Worm (Caenorhabditis elegans): ENCODE measurements around the gene T01G5.6.

The T01G5.6 gene

DNA sequence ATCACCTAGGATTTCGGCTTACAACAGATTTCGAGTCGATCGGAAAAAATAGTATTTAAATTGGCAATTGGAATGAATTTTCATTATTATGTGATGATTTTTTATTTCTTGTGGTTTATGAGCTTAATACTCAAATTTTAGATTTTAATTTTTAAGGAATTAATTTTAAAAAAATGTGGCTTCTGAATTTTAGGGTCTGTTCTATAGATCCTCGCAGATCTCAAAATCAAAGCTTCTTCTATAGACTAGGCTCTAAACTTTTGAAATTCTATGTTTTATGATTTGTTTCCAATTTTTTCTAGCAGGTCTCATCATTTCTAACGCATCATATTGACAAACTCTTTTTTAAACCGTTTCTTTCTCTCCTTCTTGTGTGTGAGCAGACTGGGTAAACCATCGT is 21.2 kb downstream of the T01G5.6 start, which contains the start of gene txt-12:
txt-12 (plus strand) TSS at position 301 of the 400 bp plus-strand sequence.
- TF ChIP-seq elt-1 (tag; optimal IDR thresholded peaks at IDR 0.05; ENCODE audit: borderline replicate concordance, insufficient read depth): no peak
- no peak for TF ChIP-seq snpc-4 (tag; optimal IDR thresholded peaks at IDR 0.05)
- no peak for TF ChIP-seq flh-1 (GFP tag; optimal IDR thresholded peaks at IDR 0.05)
- TF ChIP-seq sptf-1 (tag; optimal IDR thresholded peaks at IDR 0.05): no peak
- TF ChIP-seq pha-4 (tag; optimal IDR thresholded peaks at IDR 0.05): no peak
- TF ChIP-seq nhr-237 (tag; optimal IDR thresholded peaks at IDR 0.05): no peak
- no peak for TF ChIP-seq ceh-43 (GFP tag; optimal IDR thresholded peaks at IDR 0.05)
- TF ChIP-seq M03D4.4 (tag; optimal IDR thresholded peaks at IDR 0.05): no peak
- TF ChIP-seq ces-1 (GFP tag; optimal IDR thresholded peaks at IDR 0.05): no peak
- no peak for TF ChIP-seq drap-1 (GFP tag; optimal IDR thresholded peaks at IDR 0.05)
- TF ChIP-seq tbx-8 (GFP tag; optimal IDR thresholded peaks at IDR 0.05): no peak
- TF ChIP-seq nhr-2 (tag; optimal IDR thresholded peaks at IDR 0.05): no peak
- TF ChIP-seq mab-5 (tag; optimal IDR thresholded peaks at IDR 0.05): no peak
- TF ChIP-seq cnd-1 (tag; optimal IDR thresholded peaks at IDR 0.05): no peak
- no peak for TF ChIP-seq sem-2 (GFP tag; optimal IDR thresholded peaks at IDR 0.05)
- TF ChIP-seq ceh-83 (GFP tag; optimal IDR thresholded peaks at IDR 0.05): no peak
- no peak for TF ChIP-seq unc-120 (tag; optimal IDR thresholded peaks at IDR 0.05; ENCODE audit: poor library complexity, severe bottlenecking)

DNA sequence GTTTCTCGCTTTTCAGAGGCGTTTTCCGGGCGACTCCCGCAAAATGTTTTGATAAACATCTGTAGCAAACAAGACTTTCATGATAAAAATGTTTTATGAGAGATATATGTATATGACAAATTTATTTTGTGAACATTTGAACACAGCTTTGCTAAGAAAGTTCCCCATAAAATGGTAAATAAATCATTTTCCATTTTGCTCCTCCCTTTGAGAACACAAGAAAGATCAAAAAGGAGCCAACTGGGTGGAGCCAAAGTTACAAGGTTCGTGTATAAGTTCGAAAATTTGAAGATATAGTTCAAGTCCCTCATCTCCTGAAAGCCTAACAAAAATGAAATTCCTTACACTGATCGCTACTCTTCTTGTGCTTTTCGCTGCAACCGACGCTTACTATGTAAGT is 23.4 kb downstream of the T01G5.6 start, which contains the start of gene C01G10.17:
C01G10.17 (plus strand) TSS at position 301 of the 400 bp plus-strand sequence.
- TF ChIP-seq nhr-2 (tag; optimal IDR thresholded peaks at IDR 0.05): no peak
- TF ChIP-seq nhr-237 (tag; optimal IDR thresholded peaks at IDR 0.05): no peak
- TF ChIP-seq flh-1 (GFP tag; optimal IDR thresholded peaks at IDR 0.05): no peak
- no peak for TF ChIP-seq ces-1 (GFP tag; optimal IDR thresholded peaks at IDR 0.05)
- TF ChIP-seq bed-3 (GFP tag; optimal IDR thresholded peaks at IDR 0.05): no peak
- no peak for TF ChIP-seq lin-32 (GFP tag; optimal IDR thresholded peaks at IDR 0.05)
- no peak for TF ChIP-seq nhr-76 (tag; optimal IDR thresholded peaks at IDR 0.05)
- TF ChIP-seq elt-3 (tag; optimal IDR thresholded peaks at IDR 0.05): no peak
- TF ChIP-seq ceh-43 (GFP tag; optimal IDR thresholded peaks at IDR 0.05): no peak
- TF ChIP-seq ceh-39 (tag; optimal IDR thresholded peaks at IDR 0.05): no peak
- TF ChIP-seq snpc-4 (tag; optimal IDR thresholded peaks at IDR 0.05): no peak
- no peak for TF ChIP-seq unc-120 (tag; optimal IDR thresholded peaks at IDR 0.05; ENCODE audit: poor library complexity, severe bottlenecking)
- TF ChIP-seq unc-39 (tag; optimal IDR thresholded peaks at IDR 0.05): no peak
- TF ChIP-seq sptf-1 (tag; optimal IDR thresholded peaks at IDR 0.05): no peak
- no peak for TF ChIP-seq lsy-2 (tag; optimal IDR thresholded peaks at IDR 0.05)
- no peak for TF ChIP-seq nhr-12 (tag; optimal IDR thresholded peaks at IDR 0.05)
- TF ChIP-seq lin-13 (tag; optimal IDR thresholded peaks at IDR 0.05): no peak

DNA sequence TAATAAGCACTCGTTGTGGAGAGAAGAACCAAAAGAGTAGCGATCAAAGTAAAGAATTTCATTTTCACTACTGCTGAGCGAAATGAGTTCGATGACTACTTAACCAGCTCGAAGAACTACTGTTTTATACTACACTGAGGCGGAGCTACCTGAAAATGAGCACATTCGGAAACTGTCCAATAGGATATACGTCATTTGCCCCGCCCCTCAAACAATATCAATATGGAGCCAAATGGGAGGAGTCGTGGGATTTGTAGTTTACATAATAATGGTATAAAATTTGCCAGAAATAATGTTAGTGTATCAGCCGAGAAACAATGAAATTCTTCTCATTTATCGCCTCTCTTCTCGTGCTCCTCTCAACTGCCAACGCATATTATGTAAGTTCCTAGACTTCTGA is 24.5 kb downstream of the T01G5.6 start, which contains the start of the genes C01G10.5 and C01G10.4:
C01G10.5 (minus strand) TSS at position 101 of the 400 bp plus-strand sequence.
C01G10.4 (plus strand) TSS at position 303 of the 400 bp plus-strand sequence.
- no peak for TF ChIP-seq lsy-2 (tag; optimal IDR thresholded peaks at IDR 0.05)

DNA sequence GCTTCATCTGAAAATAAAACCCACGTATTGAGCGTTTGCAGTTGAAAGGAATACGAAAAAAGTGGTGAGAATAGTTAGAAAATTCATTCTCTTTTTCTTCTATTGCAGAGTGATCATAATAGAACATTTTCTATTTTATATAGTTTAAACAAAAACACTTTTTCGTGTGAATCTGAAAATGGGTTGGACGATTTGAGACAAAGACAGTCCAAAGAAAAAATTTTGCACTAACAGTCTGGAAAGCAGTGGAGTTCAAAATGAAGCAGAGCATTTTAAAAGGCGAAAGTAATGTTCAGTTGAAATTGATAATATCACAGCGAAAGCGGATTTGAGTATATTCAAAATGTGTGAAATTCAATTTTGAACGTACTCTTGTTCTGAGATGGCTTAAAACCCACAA is 25.3 kb downstream of the T01G5.6 start, which contains the start of gene C01G10.18:
C01G10.18 (minus strand) TSS at position 101 of the 400 bp plus-strand sequence.
- TF ChIP-seq ceh-39 (tag; optimal IDR thresholded peaks at IDR 0.05): no peak
- TF ChIP-seq flh-1 (GFP tag; optimal IDR thresholded peaks at IDR 0.05): no peak
- no peak for TF ChIP-seq mep-1 (tag; optimal IDR thresholded peaks at IDR 0.05)
- TF ChIP-seq M03D4.4 (tag; optimal IDR thresholded peaks at IDR 0.05): no peak
- TF ChIP-seq snpc-4 (tag; optimal IDR thresholded peaks at IDR 0.05): no peak
- no peak for TF ChIP-seq elt-1 (tag; optimal IDR thresholded peaks at IDR 0.05; ENCODE audit: borderline replicate concordance, insufficient read depth)
- TF ChIP-seq lsy-2 (tag; optimal IDR thresholded peaks at IDR 0.05): no peak
- no peak for TF ChIP-seq nhr-237 (tag; optimal IDR thresholded peaks at IDR 0.05)
- no peak for TF ChIP-seq lin-32 (GFP tag; optimal IDR thresholded peaks at IDR 0.05)

DNA sequence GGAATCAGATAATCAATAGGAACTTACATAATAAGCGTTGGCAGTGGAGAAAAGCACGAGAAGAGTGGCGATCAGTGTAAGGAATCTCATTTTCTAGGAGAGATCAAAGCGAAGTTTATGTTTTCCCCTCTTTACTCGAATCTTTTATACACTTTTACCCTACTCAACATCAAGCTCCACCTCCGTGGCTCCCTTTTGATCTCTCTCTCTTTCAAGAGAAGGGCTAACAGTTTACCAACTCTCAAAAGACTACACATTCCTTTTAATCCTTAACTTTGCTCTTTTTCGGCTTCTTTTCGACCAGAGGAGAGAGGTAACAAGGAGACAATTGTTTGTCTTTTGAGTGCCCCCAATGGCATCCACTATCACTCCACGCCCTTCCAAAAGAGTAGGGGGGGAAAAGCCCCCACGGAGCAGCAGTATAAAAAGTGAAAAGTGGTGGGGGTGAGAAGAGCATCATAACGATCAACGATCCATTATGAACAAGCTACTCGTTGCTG is 26.6 kb downstream of the T01G5.6 start, which contains the start of the genes C01G10.15 and C01G10.6:
C01G10.15 (minus strand) TSS at position 101 of the 500 bp plus-strand sequence.
C01G10.6 (plus strand) TSS at position 450 of the 500 bp plus-strand sequence.
- TF ChIP-seq unc-62 (GFP tag; optimal IDR thresholded peaks at IDR 0.05): no peak
- no peak for TF ChIP-seq unc-120 (tag; optimal IDR thresholded peaks at IDR 0.05; ENCODE audit: poor library complexity, severe bottlenecking)
- no peak for TF ChIP-seq ceh-43 (GFP tag; optimal IDR thresholded peaks at IDR 0.05)
- TF ChIP-seq tbx-8 (GFP tag; optimal IDR thresholded peaks at IDR 0.05): no peak
- TF ChIP-seq cnd-1 (tag; optimal IDR thresholded peaks at IDR 0.05): no peak
- no peak for TF ChIP-seq nhr-76 (tag; optimal IDR thresholded peaks at IDR 0.05)
- TF ChIP-seq sem-2 (GFP tag; optimal IDR thresholded peaks at IDR 0.05): no peak
- TF ChIP-seq lsy-2 (tag; optimal IDR thresholded peaks at IDR 0.05): no peak
- no peak for TF ChIP-seq mab-5 (tag; optimal IDR thresholded peaks at IDR 0.05)
- TF ChIP-seq blmp-1 (tag; optimal IDR thresholded peaks at IDR 0.05): no peak
- no peak for TF ChIP-seq bed-3 (GFP tag; optimal IDR thresholded peaks at IDR 0.05)
- TF ChIP-seq flh-1 (GFP tag; optimal IDR thresholded peaks at IDR 0.05): no peak
- TF ChIP-seq elt-3 (tag; optimal IDR thresholded peaks at IDR 0.05): no peak
- no peak for TF ChIP-seq nhr-12 (tag; optimal IDR thresholded peaks at IDR 0.05)
- no peak for TF ChIP-seq hlh-1 (tag; optimal IDR thresholded peaks at IDR 0.05)
- no peak for TF ChIP-seq ces-1 (GFP tag; optimal IDR thresholded peaks at IDR 0.05)
- no peak for TF ChIP-seq mep-1 (tag; optimal IDR thresholded peaks at IDR 0.05)
- TF ChIP-seq lin-13 (tag; optimal IDR thresholded peaks at IDR 0.05): no peak
- no peak for TF ChIP-seq nhr-28 (tag; optimal IDR thresholded peaks at IDR 0.05)
